Fruit fly (Drosophila melanogaster) whole organism: ENCODE data around the gene CG34429.

ENCODE experiments used
- CG8478 ChIP-seq: fragments of >200 bp; optimal IDR thresholded peaks from 2 replicates; lab custom pipeline; 2018; ENCODE audit warnings: inconsistent platforms
- Dll ChIP-seq: fragments of >200 bp; optimal IDR thresholded peaks from 2 replicates; lab custom pipeline; 2017
- EcR ChIP-seq, 2 experiments: fragments of >200 bp; optimal IDR thresholded peaks; 2 replicates each; lab custom pipeline; 2017; ENCODE audit warnings: missing biosample characterization in 2 of 2, missing genetic modification characterization in 2 of 2, missing genetic modification reagents in 2 of 2
- pan ChIP-seq: fragments of >200 bp; optimal IDR thresholded peaks from 2 replicates; lab custom pipeline; 2017
- psq ChIP-seq: fragments of >200 bp; optimal IDR thresholded peaks from 2 replicates; lab custom pipeline; 2017
- usp ChIP-seq: fragments of >200 bp; optimal IDR thresholded peaks from 2 replicates; lab custom pipeline; 2017; ENCODE audit warnings: missing biosample characterization, missing genetic modification characterization, mixed read lengths

DNA sequence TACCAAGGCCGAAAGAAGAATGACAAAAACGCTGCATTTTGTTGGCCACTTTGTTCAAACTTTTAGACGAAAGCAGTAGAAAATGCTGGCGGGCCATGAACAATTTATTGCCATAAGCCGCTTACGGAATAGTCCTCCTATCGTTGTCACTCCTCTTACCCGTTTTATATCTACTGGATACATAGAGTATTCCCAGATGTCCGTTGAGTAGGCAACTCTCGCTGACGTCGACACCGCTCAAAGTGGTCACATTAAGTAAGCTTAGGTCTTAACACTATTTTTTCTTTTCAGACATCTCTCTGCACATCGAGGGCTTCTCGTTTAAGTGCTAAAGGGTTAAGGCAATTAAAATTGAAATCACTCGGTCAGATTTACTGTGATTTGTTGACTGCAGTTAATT, 20.6 kb downstream of the CG34429 start:
- no peak for TF ChIP-seq usp
- no peak for TF ChIP-seq pan (lab: Kevin White, UChicago)
- no peak for TF ChIP-seq Dll (lab: Kevin White, UChicago)
- TF ChIP-seq CG8478 (lab: Kevin White, UChicago), result no peak
- TF ChIP-seq EcR (GFP tag; optimal IDR thresholded peaks at IDR 0.05; lab: Kevin White, UChicago), result no peak
- no peak for TF ChIP-seq psq (lab: Kevin White, UChicago)
